Fruit fly (Drosophila melanogaster): ENCODE results near the gene CG42366.

CG42366 gene

dm6 chr2L:9937908-9938307 is 12.9 kb downstream of the CG42366 start, which contains the start of gene Arglu1:
Gene Arglu1, minus strand, starts transcription at chr2L:9938134.
- TF ChIP-seq lz (GFP tag; optimal IDR thresholded peaks at IDR 0.05) (peak; percentile 41), Sox15 (GFP tag; optimal IDR thresholded peaks at IDR 0.05) (no peak), fd85E (GFP tag; optimal IDR thresholded peaks at IDR 0.05) (no peak), CG8119 (GFP tag; IDR thresholded peaks at IDR 0.05) (no peak), CG9139 (GFP tag; optimal IDR thresholded peaks at IDR 0.05) (no peak), CG31627 (GFP tag; optimal IDR thresholded peaks at IDR 0.05) (peak; percentile 9), CG6808 (GFP tag; optimal IDR thresholded peaks at IDR 0.05) (no peak), CG4318 (GFP tag; optimal IDR thresholded peaks at IDR 0.05) (no peak), Hr38 (GFP tag; optimal IDR thresholded peaks at IDR 0.05) (no peak), CG6163 (GFP tag; IDR thresholded peaks at IDR 0.05) (peak; percentile 53; the same call in 2 of the 3 replicates), CG8632 (GFP tag; optimal IDR thresholded peaks at IDR 0.05) (no peak), ss (GFP tag; optimal IDR thresholded peaks at IDR 0.05) (no peak), Eip93F (GFP tag; optimal IDR thresholded peaks at IDR 0.05) (no peak), cyc (GFP tag; optimal IDR thresholded peaks at IDR 0.05) (peak; percentile 40)

- TF ChIP-seq pdm3 (GFP tag; optimal IDR thresholded peaks at IDR 0.05) (no peak), net (GFP tag; optimal IDR thresholded peaks at IDR 0.05) (peak; percentile 39), CG32006 (GFP tag; optimal IDR thresholded peaks at IDR 0.05) (no peak), CG3919 (GFP tag; optimal IDR thresholded peaks at IDR 0.05) (peak; percentile 61), cyc (GFP tag; optimal IDR thresholded peaks at IDR 0.05) (peak; percentile 42), Blimp-1 (GFP tag; optimal IDR thresholded peaks at IDR 0.05) (no peak), CG6163 (GFP tag; IDR thresholded peaks at IDR 0.05) (0 out of 3 replicates have a peak, but pooled peaks have one; percentile 29), Sox102F (GFP tag; optimal IDR thresholded peaks at IDR 0.05) (no peak), Ets96B (tag; optimal IDR thresholded peaks at IDR 0.05) (peak; percentile 13), lz (GFP tag; optimal IDR thresholded peaks at IDR 0.05) (peak; percentile 42), acj6 (GFP tag; optimal IDR thresholded peaks at IDR 0.05) (no peak), vri (GFP tag; optimal IDR thresholded peaks at IDR 0.05) (peak; percentile 59), Eip78C (GFP tag) (peak; percentile 74), esn (GFP tag; optimal IDR thresholded peaks at IDR 0.05) (peak; percentile 58), CG34406 (GFP tag; optimal IDR thresholded peaks at IDR 0.05) (no peak), fd85E (GFP tag; optimal IDR thresholded peaks at IDR 0.05) (no peak), CG11294 (GFP tag; IDR thresholded peaks at IDR 0.05) (no peak), CG11762 (GFP tag; optimal IDR thresholded peaks at IDR 0.05; ENCODE audit: insufficient read depth) (peak; percentile 29), CG31627 (GFP tag; optimal IDR thresholded peaks at IDR 0.05) (peak; percentile 35), fkh (GFP tag; optimal IDR thresholded peaks at IDR 0.05) (no peak), CG6854 (GFP tag; optimal IDR thresholded peaks at IDR 0.05) (no peak), Smox (GFP tag; optimal IDR thresholded peaks at IDR 0.05) (no peak), CG4318 (GFP tag; optimal IDR thresholded peaks at IDR 0.05) (no peak), Hr38 (GFP tag; optimal IDR thresholded peaks at IDR 0.05) (no peak), Hr4 (GFP tag; optimal IDR thresholded peaks at IDR 0.05) (no peak), CG9139 (GFP tag; optimal IDR thresholded peaks at IDR 0.05) (no peak), Met (GFP tag; optimal IDR thresholded peaks at IDR 0.05) (no peak), fd59A (GFP tag; optimal IDR thresholded peaks at IDR 0.05) (peak; percentile 19), eg (GFP tag; IDR thresholded peaks at IDR 0.05) (peak; percentile 56; the same call in 1 of the 3 replicates), svp (GFP tag) (no peak), Sox15 (GFP tag; optimal IDR thresholded peaks at IDR 0.05) (no peak), topi (GFP tag; optimal IDR thresholded peaks at IDR 0.05) (peak; percentile 40), CG7368 (GFP tag; optimal IDR thresholded peaks at IDR 0.05) (peak; percentile 18), CG10631 (GFP tag; optimal IDR thresholded peaks at IDR 0.05) (no peak), Sox14 (GFP tag; optimal IDR thresholded peaks at IDR 0.05) (peak; percentile 2), achi (GFP tag; optimal IDR thresholded peaks at IDR 0.05) (no peak), Ets21C (GFP tag; optimal IDR thresholded peaks at IDR 0.05) (no peak)
These were observed 13.8 kb downstream of the CG42366 start, which contains the start of the genes Datp and CG4619 for dm6 chr2L:9938631-9939256. Gene Datp, minus strand, starts transcription at chr2L:9938790. Gene CG4619, plus strand, starts transcription at chr2L:9938863.

All from whole organism, prepupa.